Fruit fly (Drosophila melanogaster) whole organism, embryonic: ENCODE data around the gene Oseg2.

Experiments
- CG14667 ChIP-seq: fragments of 200-800 bp; sonication (Bioruptor generic); IDR thresholded peaks from 2 replicates; pipeline ENCODE4 v1.3.6; 2022; ENCODE audit warnings: missing biosample characterization, missing genetic modification characterization
- CG17186 ChIP-seq: fragments of 200-800 bp; sonication (Bioruptor generic); optimal IDR thresholded peaks from 3 replicates; lab custom pipeline; 2017; ENCODE audit warnings: missing biosample characterization, missing genetic modification reagents, missing genetic modification characterization
- CG17912 ChIP-seq: fragments of 200-800 bp; sonication (Bioruptor generic); optimal IDR thresholded peaks from 2 replicates; lab custom pipeline; 2018; ENCODE audit warnings: missing biosample characterization, mild to moderate bottlenecking, missing genetic modification characterization
- CG8478 ChIP-seq: fragments of >200 bp; optimal IDR thresholded peaks from 2 replicates; lab custom pipeline; 2018
- CHES-1-like ChIP-seq: fragments of 200-800 bp; sonication (Bioruptor generic); optimal IDR thresholded peaks from 2 replicates; lab custom pipeline; 2016; ENCODE audit warnings: missing biosample characterization, missing genetic modification characterization
- Dref ChIP-seq: fragments of 200-800 bp; sonication (Bioruptor generic); IDR thresholded peaks from 2 replicates; pipeline ENCODE4 v1.3.6; 2022; ENCODE audit warnings: missing biosample characterization, missing genetic modification characterization
- Hr39 ChIP-seq: fragments of >200 bp; optimal IDR thresholded peaks from 2 replicates; lab custom pipeline; 2017
- MTF-1 ChIP-seq: fragments of 200-800 bp; sonication (Bioruptor generic); optimal IDR thresholded peaks from 2 replicates; lab custom pipeline; 2018; ENCODE audit warnings: missing biosample characterization, mild to moderate bottlenecking, missing genetic modification characterization, borderline replicate concordance
- Sox100B ChIP-seq: fragments of 200-800 bp; sonication (Bioruptor generic); optimal IDR thresholded peaks from 3 replicates; lab custom pipeline; 2018; ENCODE audit warnings: missing biosample characterization, mild to moderate bottlenecking, missing genetic modification characterization
- ab ChIP-seq: fragments of 200-800 bp; sonication (Bioruptor generic); optimal IDR thresholded peaks from 2 replicates; lab custom pipeline; 2016; ENCODE audit warnings: missing biosample characterization, missing genetic modification characterization
- corto ChIP-seq: fragments of 200-800 bp; sonication (Bioruptor generic); optimal IDR thresholded peaks from 2 replicates; lab custom pipeline; 2016; ENCODE audit warnings: missing biosample characterization, mild to moderate bottlenecking, missing genetic modification characterization, moderate library complexity
- oc ChIP-seq: fragments of 200-800 bp; sonication (Bioruptor generic); optimal IDR thresholded peaks from 2 replicates; lab custom pipeline; 2018; ENCODE audit warnings: missing biosample characterization, mild to moderate bottlenecking, missing genetic modification characterization, moderate library complexity
- psq ChIP-seq: fragments of 200-800 bp; sonication (Bioruptor generic); optimal IDR thresholded peaks from 2 replicates; lab custom pipeline; 2017; ENCODE audit warnings: missing biosample characterization, missing genetic modification characterization
- z ChIP-seq: fragments of 200-800 bp; sonication (Bioruptor generic); IDR thresholded peaks from 3 replicates; pipeline ENCODE4 v1.3.6; 2022; ENCODE audit warnings: missing biosample characterization, missing genetic modification characterization

DNA sequence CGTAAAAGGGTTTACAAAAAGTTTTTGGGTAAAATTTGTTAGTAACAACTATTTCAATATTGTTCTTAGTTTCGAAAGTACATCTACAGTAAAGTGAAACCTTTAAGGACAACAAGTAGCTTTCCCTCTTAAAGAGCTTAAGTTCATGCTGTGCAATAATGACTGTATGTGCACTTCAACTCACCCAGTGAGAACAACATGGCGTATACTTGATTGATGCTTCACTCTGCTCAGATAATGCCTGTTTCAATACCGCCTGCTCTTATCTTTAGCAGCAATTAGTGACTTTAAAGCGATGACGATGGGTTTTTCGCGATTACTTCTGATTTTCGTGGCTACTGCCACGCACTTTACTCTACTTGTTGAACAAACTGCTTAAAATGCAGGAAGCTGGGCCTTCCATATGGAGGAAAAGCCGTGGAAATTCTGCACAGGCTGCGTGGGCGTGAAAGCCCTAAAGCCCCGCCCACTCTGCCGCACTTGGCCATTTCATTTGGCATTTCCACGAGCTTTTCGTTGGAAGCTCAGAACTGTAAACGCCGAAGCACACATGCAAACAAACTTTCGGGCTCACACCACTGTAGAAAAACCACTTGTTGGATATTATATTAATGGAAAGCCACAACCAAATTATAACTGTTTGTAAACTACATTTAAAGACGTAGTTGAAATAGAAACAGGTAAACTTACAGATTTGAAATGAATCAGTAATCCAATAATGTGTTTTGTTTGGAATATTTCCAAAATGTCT lies 27.2 kb downstream of the Oseg2 start:
- TF ChIP-seq corto (GFP tag; lab: Kevin White, UChicago) (no peak), CG14667 (GFP tag; lab: Robert Waterston, UW) (no peak), CG17912 (GFP tag; lab: Kevin White, UChicago) (no peak), MTF-1 (GFP tag; lab: Kevin White, UChicago) (no peak), CG17186 (no peak), Dref (GFP tag; lab: Robert Waterston, UW) (no peak), ab (GFP tag; lab: Kevin White, UChicago) (no peak), oc (tag; lab: Kevin White, UChicago) (no peak), CG8478 (no peak), Hr39 (lab: Kevin White, UChicago) (no peak), psq (GFP tag; lab: Kevin White, UChicago) (no peak), CHES-1-like (GFP tag; lab: Kevin White, UChicago) (no peak), Sox100B (GFP tag; lab: Kevin White, UChicago) (no peak), z (GFP tag; lab: Robert Waterston, UW) (no peak)
